Worm (Caenorhabditis elegans): ENCODE results near the gene ucr-1.

DNA sequence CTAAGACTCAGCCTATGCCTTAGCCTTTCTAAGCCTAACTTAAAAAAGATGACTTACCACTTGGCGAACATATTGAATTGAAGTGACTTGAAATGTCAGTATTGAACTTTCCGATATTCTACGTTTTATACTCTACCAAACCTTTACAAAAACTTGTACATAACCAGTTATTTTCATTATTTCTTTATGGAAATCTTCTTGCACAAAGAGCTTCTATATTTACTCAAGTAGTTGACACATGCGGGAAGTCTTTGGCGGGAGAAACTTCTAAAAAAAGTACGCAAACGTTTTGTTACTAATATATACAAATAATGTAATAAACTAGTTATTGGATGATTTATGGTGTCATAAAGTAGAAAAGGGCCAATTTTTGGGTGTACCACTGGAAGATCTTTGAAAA is 23.3 kb upstream of the ucr-1 start, which contains the start of gene nspb-12:
- TF ChIP-seq tab-1 (GFP tag; IDR thresholded peaks at IDR 0.05) (no peak), flt-1 (GFP tag; IDR thresholded peaks at IDR 0.05) (no peak)
